Worm (Caenorhabditis elegans) whole organism, L2 larva: ENCODE data around the gene Y50D4A.10.

Source experiments
- C34F6.9 ChIP-seq: fragments of 150-350 bp; optimal IDR thresholded peaks from 2 replicates; lab custom pipeline; 2014; ENCODE audit warnings: missing biosample characterization, missing genetic modification characterization
- F13H6.1 ChIP-seq: sonication (generic microtip); optimal IDR thresholded peaks from 2 replicates; lab custom pipeline; 2016; ENCODE audit warnings: missing genetic modification characterization, missing compliant biosample characterization
- R02D3.7 ChIP-seq: fragments of 150-350 bp; optimal IDR thresholded peaks from 2 replicates; lab custom pipeline; 2014; ENCODE audit warnings: missing biosample characterization, missing genetic modification characterization
- Y55F3AM.14 ChIP-seq: fragments of 200-800 bp; sonication (Bioruptor generic); optimal IDR thresholded peaks from 2 replicates; lab custom pipeline; 2018; ENCODE audit warnings: mild to moderate bottlenecking, missing genetic modification characterization, missing compliant biosample characterization
- alr-1 ChIP-seq: fragments of 150-350 bp; optimal IDR thresholded peaks from 2 replicates; lab custom pipeline; 2014; ENCODE audit warnings: missing biosample characterization, missing genetic modification characterization
- ama-1 ChIP-seq: fragments of 150-350 bp; optimal IDR thresholded peaks from 2 replicates; lab custom pipeline; 2018; ENCODE audit warnings: inconsistent platforms
- blmp-1 ChIP-seq: sonication (generic microtip); optimal IDR thresholded peaks from 2 replicates; lab custom pipeline; 2017; ENCODE audit warnings: missing genetic modification characterization, mild to moderate bottlenecking, missing compliant biosample characterization, antibody characterized with exemption, moderate library complexity; ENCODE audit not compliant: insufficient read depth
- ceh-16 ChIP-seq: fragments of 150-350 bp; optimal IDR thresholded peaks from 2 replicates; lab custom pipeline; 2014; ENCODE audit warnings: missing biosample characterization, missing genetic modification characterization
- crh-2 ChIP-seq: sonication (generic microtip); optimal IDR thresholded peaks from 2 replicates; lab custom pipeline; 2017; ENCODE audit warnings: missing biosample characterization, missing genetic modification characterization
- dmd-4 ChIP-seq: sonication (generic microtip); optimal IDR thresholded peaks from 2 replicates; lab custom pipeline; 2017; ENCODE audit warnings: missing biosample characterization, missing genetic modification characterization
- egl-27 ChIP-seq: sonication (generic microtip); optimal IDR thresholded peaks from 3 replicates; lab custom pipeline; 2017; ENCODE audit warnings: missing biosample characterization, missing genetic modification reagents, missing genetic modification characterization
- elt-1 ChIP-seq: fragments of 150-350 bp; optimal IDR thresholded peaks from 2 replicates; lab custom pipeline; 2014; ENCODE audit warnings: missing biosample characterization, missing genetic modification characterization
- fos-1 ChIP-seq: fragments of 150-350 bp; optimal IDR thresholded peaks from 2 replicates; lab custom pipeline; 2014; ENCODE audit warnings: missing biosample characterization, missing genetic modification characterization
- gmeb-1 ChIP-seq: fragments of 150-350 bp; optimal IDR thresholded peaks from 2 replicates; lab custom pipeline; 2014; ENCODE audit warnings: missing biosample characterization, missing genetic modification characterization
- lin-11 ChIP-seq: fragments of 150-350 bp; sonication (generic microtip); optimal IDR thresholded peaks from 2 replicates; lab custom pipeline; 2014; ENCODE audit warnings: missing biosample characterization, missing genetic modification characterization, inconsistent platforms, mixed read lengths
- lin-13 ChIP-seq: fragments of 150-350 bp; optimal IDR thresholded peaks from 2 replicates; lab custom pipeline; 2014; ENCODE audit warnings: missing biosample characterization, missing genetic modification reagents, missing genetic modification characterization
- lin-39 ChIP-seq: fragments of 150-350 bp; optimal IDR thresholded peaks from 2 replicates; lab custom pipeline; 2014; ENCODE audit warnings: missing biosample characterization, missing genetic modification reagents, missing genetic modification characterization
- lsy-2 ChIP-seq, 2 experiments: fragments of 150-350 bp in 1 of 2; sonication (generic microtip) in 1 of 2; optimal IDR thresholded peaks; 2 replicates each; lab custom pipeline; 2014 to 2017; ENCODE audit warnings: missing biosample characterization in 2 of 2, missing genetic modification characterization in 2 of 2
- mbf-1 ChIP-seq: sonication (generic microtip); optimal IDR thresholded peaks from 2 replicates; lab custom pipeline; 2017; ENCODE audit warnings: missing biosample characterization, missing genetic modification characterization
- mdl-1 ChIP-seq, 2 experiments: fragments of 150-350 bp in 1 of 2; sonication (generic microtip) in 1 of 2; optimal IDR thresholded peaks; 2 replicates each; lab custom pipeline; 2017; ENCODE audit warnings: missing biosample characterization in 2 of 2, missing genetic modification characterization in 2 of 2
- nhr-10 ChIP-seq: sonication (generic microtip); optimal IDR thresholded peaks from 2 replicates; lab custom pipeline; 2017; ENCODE audit warnings: missing biosample characterization, missing genetic modification characterization
- nhr-129 ChIP-seq: fragments of 150-350 bp; optimal IDR thresholded peaks from 2 replicates; lab custom pipeline; 2014; ENCODE audit warnings: missing biosample characterization, missing genetic modification characterization
- nhr-21 ChIP-seq: fragments of 150-350 bp; optimal IDR thresholded peaks from 2 replicates; lab custom pipeline; 2014; ENCODE audit warnings: missing biosample characterization, missing genetic modification characterization
- nhr-23 ChIP-seq: fragments of 150-350 bp; optimal IDR thresholded peaks from 2 replicates; lab custom pipeline; 2014; ENCODE audit warnings: missing biosample characterization, missing genetic modification reagents, missing genetic modification characterization
- nhr-237 ChIP-seq: fragments of 150-350 bp; optimal IDR thresholded peaks from 2 replicates; lab custom pipeline; 2014; ENCODE audit warnings: missing biosample characterization, missing genetic modification characterization
- nhr-25 ChIP-seq: fragments of 150-350 bp; sonication (generic microtip); optimal IDR thresholded peaks from 3 replicates; lab custom pipeline; 2014; ENCODE audit warnings: missing biosample characterization, missing genetic modification characterization
- nhr-6 ChIP-seq: fragments of 150-350 bp; optimal IDR thresholded peaks from 2 replicates; lab custom pipeline; 2014; ENCODE audit warnings: missing biosample characterization, missing genetic modification characterization
- nhr-77 ChIP-seq: fragments of 150-350 bp; optimal IDR thresholded peaks from 2 replicates; lab custom pipeline; 2014; ENCODE audit warnings: missing biosample characterization, missing genetic modification characterization
- peb-1 ChIP-seq: fragments of 150-350 bp; optimal IDR thresholded peaks from 2 replicates; lab custom pipeline; 2014; ENCODE audit warnings: missing biosample characterization, missing genetic modification characterization
- sem-4 ChIP-seq: fragments of 150-350 bp; optimal IDR thresholded peaks from 2 replicates; lab custom pipeline; 2014; ENCODE audit warnings: missing biosample characterization, missing genetic modification reagents, missing genetic modification characterization
- sma-3 ChIP-seq: sonication (generic microtip); optimal IDR thresholded peaks from 2 replicates; lab custom pipeline; 2016; ENCODE audit warnings: missing genetic modification reagents, missing genetic modification characterization, missing compliant biosample characterization
- sma-9 ChIP-seq, 2 experiments: fragments of 150-350 bp in 1 of 2; sonication (generic microtip) in 1 of 2; optimal IDR thresholded peaks; 2 replicates each; lab custom pipeline; 2014 to 2016; ENCODE audit warnings: missing genetic modification characterization in 2 of 2, mild to moderate bottlenecking in 1 of 2, missing biosample characterization in 1 of 2, missing compliant biosample characterization in 1 of 2, missing genetic modification reagents in 1 of 2, moderate library complexity in 1 of 2
- unc-39 ChIP-seq: fragments of 150-350 bp; optimal IDR thresholded peaks from 2 replicates; lab custom pipeline; 2014; ENCODE audit warnings: missing biosample characterization, missing genetic modification characterization
- unc-55 ChIP-seq: fragments of 150-350 bp; sonication (generic microtip); optimal IDR thresholded peaks from 3 replicates; lab custom pipeline; 2014; ENCODE audit warnings: missing biosample characterization, missing genetic modification reagents, missing genetic modification characterization
- zag-1 ChIP-seq: fragments of 150-350 bp; optimal IDR thresholded peaks from 2 replicates; lab custom pipeline; 2014; ENCODE audit warnings: missing biosample characterization, missing genetic modification characterization
- ztf-1 ChIP-seq: fragments of 200-800 bp; sonication (Bioruptor generic); conservative IDR thresholded peaks from 2 replicates; pipeline ENCODE4 v1.3.6; 2022; ENCODE audit warnings: missing genetic modification characterization, missing compliant biosample characterization
- ztf-4 ChIP-seq: fragments of 150-350 bp; optimal IDR thresholded peaks from 2 replicates; lab custom pipeline; 2014; ENCODE audit warnings: missing biosample characterization, missing genetic modification characterization

The Y50D4A.10 gene

DNA sequence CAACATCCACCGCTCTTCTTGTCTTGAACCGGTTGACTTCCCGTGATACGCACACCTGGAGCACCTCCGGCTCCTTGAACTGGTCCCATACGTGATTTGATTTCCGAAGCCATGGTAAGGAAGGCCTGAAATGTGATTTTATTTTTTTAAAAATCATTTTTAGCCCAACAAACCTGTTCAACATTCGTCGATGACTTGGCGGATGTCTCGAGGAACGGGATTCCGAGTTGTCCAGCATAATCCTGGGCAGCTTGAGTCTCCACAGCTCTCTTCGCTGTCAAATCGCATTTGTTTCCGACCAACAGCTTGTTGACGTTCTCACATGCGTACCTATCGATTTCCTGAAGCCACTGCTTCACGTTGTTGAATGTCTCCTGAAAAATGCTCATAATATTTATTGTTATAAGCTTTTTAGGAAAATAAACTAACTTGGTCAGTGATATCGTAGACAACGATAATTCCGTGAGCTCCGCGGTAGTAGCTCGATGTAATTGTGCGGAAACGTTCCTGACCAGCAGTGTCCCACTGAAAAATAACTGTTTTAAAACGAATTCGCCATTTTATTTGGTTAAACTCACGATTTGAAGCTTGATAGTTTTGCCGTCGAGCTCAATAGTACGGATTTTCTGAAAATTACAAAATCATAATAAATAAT, 42.8 kb upstream of the Y50D4A.10 start:
- no peak for TF ChIP-seq R02D3.7 (tag; lab: Kevin White, UChicago)
- TF ChIP-seq zag-1, result no peak
- no peak for TF ChIP-seq sem-4 (tag; lab: Kevin White, UChicago)
- TF ChIP-seq ama-1 (lab: Kevin White, UChicago), result peak; percentile 62
- TF ChIP-seq nhr-129, result no peak
- TF ChIP-seq unc-55, result no peak
- TF ChIP-seq egl-27 (tag; lab: Kevin White, UChicago), result no peak
- TF ChIP-seq F13H6.1 (tag; lab: Kevin White, UChicago), result no peak
- TF ChIP-seq, all 48 proteins: peak for 1

DNA sequence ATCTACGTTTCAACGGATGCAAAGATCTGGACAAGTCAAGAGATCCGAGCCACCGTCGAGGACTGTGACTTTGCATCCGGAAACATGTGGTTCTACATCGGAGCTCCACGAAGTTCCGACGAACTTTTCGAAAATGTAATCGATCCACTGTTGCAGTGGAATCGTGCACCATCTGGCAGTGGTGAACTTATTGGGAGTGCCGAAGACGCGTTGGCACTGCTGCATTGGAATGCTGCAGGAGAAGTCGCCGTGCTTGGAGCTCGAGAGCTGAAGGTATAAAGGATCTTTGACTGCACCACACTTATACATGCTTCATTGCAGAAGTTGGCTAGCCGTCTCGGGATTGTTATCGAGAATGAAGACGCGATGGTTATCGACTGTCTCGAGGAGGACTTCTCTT, 41.7 kb upstream of the Y50D4A.10 start:
- TF ChIP-seq ama-1 (lab: Kevin White, UChicago), result peak; percentile 67
- TF ChIP-seq nhr-129, result peak; percentile 20
- TF ChIP-seq nhr-77 (tag; lab: Kevin White, UChicago), result no peak

DNA sequence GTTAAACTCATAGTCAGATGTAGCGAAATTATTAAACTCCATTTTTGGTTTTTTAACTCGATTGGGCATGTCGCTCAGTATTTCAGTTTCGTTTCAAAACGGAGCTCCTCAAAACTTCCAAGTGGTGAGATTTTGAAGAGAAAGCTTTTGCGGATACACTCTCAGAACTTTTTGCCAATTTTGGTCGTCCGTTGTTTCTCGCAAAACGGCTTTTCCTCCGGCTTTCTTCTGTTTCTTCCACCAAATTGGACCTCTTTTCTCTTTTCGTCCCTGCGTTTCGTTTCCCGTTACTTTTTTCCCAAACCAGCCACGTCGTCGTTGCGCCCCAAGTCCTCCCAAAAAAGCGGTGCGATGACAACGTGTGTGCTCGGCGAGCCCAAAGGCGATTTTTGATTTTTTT, 39.7 kb upstream of the Y50D4A.10 start, which contains the start of gene C39F7.1:
Gene C39F7.1, plus strand, starts transcription at position 301 of the 400 bp plus-strand sequence.
- TF ChIP-seq lin-13, result no peak
- TF ChIP-seq sma-9 (GFP tag; optimal IDR thresholded peaks at IDR 0.05; lab: Kevin White, UChicago), result no peak
- no peak for TF ChIP-seq sma-9 (tag; optimal IDR thresholded peaks at IDR 0.05; lab: Kevin White, UChicago)
- TF ChIP-seq sma-3 (GFP tag; lab: Kevin White, UChicago), result no peak
- no peak for TF ChIP-seq unc-55

DNA sequence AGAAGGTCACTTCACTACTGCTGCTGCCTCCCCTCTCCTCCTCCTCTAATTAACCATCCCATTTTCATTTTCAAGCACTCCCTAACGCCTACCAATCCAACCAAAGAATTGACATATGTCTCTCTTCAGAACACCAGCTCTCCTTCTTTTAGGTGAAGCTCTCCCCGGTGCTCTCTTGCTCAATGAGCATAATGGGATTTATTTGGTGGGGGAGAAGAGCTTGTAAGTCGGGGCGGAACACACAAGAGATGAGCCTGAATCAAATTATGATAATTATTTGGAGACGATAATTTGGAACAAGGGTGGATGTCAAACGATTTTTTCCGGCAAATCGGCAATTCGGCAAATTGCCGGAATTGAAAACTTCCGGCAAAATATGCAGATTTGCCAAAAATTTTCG, 32.4 kb upstream of the Y50D4A.10 start:
- TF ChIP-seq ceh-16 (tag; lab: Kevin White, UChicago), result no peak
- TF ChIP-seq nhr-10 (tag; lab: Kevin White, UChicago), result no peak
- no peak for TF ChIP-seq sma-9 (GFP tag; optimal IDR thresholded peaks at IDR 0.05; lab: Kevin White, UChicago)
- TF ChIP-seq sma-9 (tag; optimal IDR thresholded peaks at IDR 0.05; lab: Kevin White, UChicago), result no peak
- no peak for TF ChIP-seq mdl-1 (tag; optimal IDR thresholded peaks at IDR 0.05; lab: Kevin White, UChicago)
- no peak for TF ChIP-seq lin-39 (tag; lab: Kevin White, UChicago)
- no peak for TF ChIP-seq alr-1 (tag; lab: Kevin White, UChicago)
- no peak for TF ChIP-seq nhr-77 (tag; lab: Kevin White, UChicago)
- no peak for TF ChIP-seq blmp-1
- TF ChIP-seq elt-1 (tag; lab: Kevin White, UChicago), result no peak
- no peak for TF ChIP-seq nhr-237
- TF ChIP-seq peb-1 (tag; lab: Kevin White, UChicago), result no peak
- TF ChIP-seq sma-3 (GFP tag; lab: Kevin White, UChicago), result no peak
- no peak for TF ChIP-seq nhr-23
- TF ChIP-seq lin-13, result no peak
- TF ChIP-seq unc-55, result no peak
- no peak for TF ChIP-seq ztf-1 (GFP tag; lab: Robert Waterston, UW)
- no peak for TF ChIP-seq F13H6.1 (tag; lab: Kevin White, UChicago)
- TF ChIP-seq lin-11 (tag; lab: Kevin White, UChicago), result no peak
- no peak for TF ChIP-seq crh-2
- no peak for TF ChIP-seq gmeb-1 (tag; lab: Kevin White, UChicago)

DNA sequence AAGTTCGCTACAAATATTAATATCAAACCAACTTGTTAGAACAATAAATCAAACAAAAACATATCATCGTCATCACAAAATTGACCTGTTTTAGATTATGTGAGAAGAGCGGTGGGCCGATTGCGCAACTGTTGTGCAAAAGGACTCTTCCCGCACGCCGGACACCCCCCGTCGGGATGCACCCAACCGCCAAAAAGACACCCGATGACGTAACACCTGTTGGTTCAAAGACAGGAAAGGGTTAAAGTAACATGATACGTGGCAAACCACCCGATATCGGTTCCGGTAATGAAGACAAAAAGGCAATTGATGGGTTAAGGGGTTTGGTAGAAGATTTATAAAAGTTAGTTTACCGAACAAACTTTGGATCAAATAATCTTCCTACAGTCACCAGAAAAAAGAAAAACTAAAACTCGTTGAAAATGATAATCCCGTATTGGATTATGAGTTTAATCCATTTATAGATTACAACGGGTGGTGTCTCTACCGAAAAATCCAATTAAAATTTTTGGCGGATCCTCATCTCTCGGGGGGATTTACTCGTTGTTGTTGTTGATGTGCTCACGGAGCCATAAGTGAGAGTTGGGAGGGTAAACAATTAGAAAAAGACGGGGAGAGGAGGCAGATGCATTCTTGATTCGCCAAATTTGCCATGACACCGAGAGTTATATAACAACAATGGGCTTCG, 23.8 kb upstream of the Y50D4A.10 start:
- TF ChIP-seq C34F6.9 (tag; lab: Kevin White, UChicago) (no peak), lin-11 (tag; lab: Kevin White, UChicago) (no peak), unc-39 (tag; lab: Kevin White, UChicago) (no peak), mdl-1 (tag; optimal IDR thresholded peaks at IDR 0.05; lab: Kevin White, UChicago) (no peak), nhr-25 (tag; lab: Kevin White, UChicago) (no peak), mbf-1 (tag; lab: Kevin White, UChicago) (no peak), nhr-6 (tag; lab: Kevin White, UChicago) (no peak), peb-1 (tag; lab: Kevin White, UChicago) (no peak), dmd-4 (no peak), lsy-2 (tag; optimal IDR thresholded peaks at IDR 0.05; lab: Kevin White, UChicago) (no peak), lin-13 (no peak), ama-1 (lab: Kevin White, UChicago) (no peak), fos-1 (tag; lab: Kevin White, UChicago) (no peak), blmp-1 (no peak), ztf-4 (no peak), Y55F3AM.14 (GFP tag; lab: Kevin White, UChicago) (no peak), nhr-21 (tag; lab: Kevin White, UChicago) (no peak), crh-2 (no peak), sma-3 (GFP tag; lab: Kevin White, UChicago) (no peak)
